Worm (Caenorhabditis elegans) whole organism, L2 larva: ENCODE results near the gene glrx-22.

Source experiments
- ZK546.5 ChIP-seq: sonication (generic microtip); optimal IDR thresholded peaks from 2 replicates; lab custom pipeline; 2017; ENCODE audit warnings: missing biosample characterization, missing genetic modification characterization
- lin-13 ChIP-seq: fragments of 150-350 bp; optimal IDR thresholded peaks from 2 replicates; lab custom pipeline; 2014; ENCODE audit warnings: missing biosample characterization, missing genetic modification reagents, missing genetic modification characterization
- mab-5 ChIP-seq: fragments of 150-350 bp; optimal IDR thresholded peaks from 2 replicates; lab custom pipeline; 2014; ENCODE audit warnings: missing biosample characterization, missing genetic modification characterization
- skn-1 ChIP-seq: sonication (generic microtip); optimal IDR thresholded peaks from 2 replicates; lab custom pipeline; 2017; ENCODE audit warnings: missing biosample characterization, missing genetic modification characterization
- ztf-11 ChIP-seq: sonication (generic microtip); optimal IDR thresholded peaks from 2 replicates; lab custom pipeline; 2017; ENCODE audit warnings: missing biosample characterization, missing genetic modification characterization
- ztf-4 ChIP-seq: fragments of 150-350 bp; optimal IDR thresholded peaks from 2 replicates; lab custom pipeline; 2014; ENCODE audit warnings: missing biosample characterization, missing genetic modification characterization

DNA sequence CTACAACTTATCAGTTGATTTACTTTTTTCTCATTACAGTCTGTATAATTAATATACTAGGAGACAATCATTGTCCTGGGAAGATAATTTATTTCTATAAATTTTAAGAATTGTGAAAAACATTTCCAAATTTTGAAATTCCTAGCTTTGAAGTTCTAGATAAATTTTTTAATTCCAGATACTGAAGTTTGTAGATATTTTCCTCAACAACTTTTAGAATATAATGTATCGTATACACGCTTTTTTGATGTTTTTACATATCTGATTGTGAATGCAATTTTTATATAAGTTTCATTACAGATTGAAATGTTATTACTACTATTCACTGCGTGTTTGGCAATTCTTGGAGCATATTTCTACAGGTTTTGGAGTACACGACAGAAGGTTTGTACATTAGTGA, 48.9 kb downstream of the glrx-22 start, which contains the start of gene faah-2:
- no peak for TF ChIP-seq lin-13 (GFP tag; lab: Kevin White, UChicago)
- no peak for TF ChIP-seq mab-5
- no peak for TF ChIP-seq skn-1
- no peak for TF ChIP-seq ztf-11 (tag; lab: Kevin White, UChicago)
- no peak for TF ChIP-seq ZK546.5
- no peak for TF ChIP-seq ztf-4
